Fruit fly (Drosophila melanogaster) whole organism, embryonic: ENCODE measurements around the gene mAChR-B.

Experiments used
- CG8478 ChIP-seq: fragments of >200 bp; optimal IDR thresholded peaks from 2 replicates; lab custom pipeline; 2018
- CHES-1-like ChIP-seq: fragments of 200-800 bp; sonication (Bioruptor generic); optimal IDR thresholded peaks from 2 replicates; lab custom pipeline; 2016; ENCODE audit warnings: missing biosample characterization, missing genetic modification characterization
- Chrac-16 ChIP-seq: fragments of 200-800 bp; sonication (Bioruptor generic); optimal IDR thresholded peaks from 3 replicates; lab custom pipeline; 2016; ENCODE audit warnings: missing biosample characterization, missing genetic modification characterization
- Fer1 ChIP-seq: fragments of 200-800 bp; sonication (Bioruptor generic); optimal IDR thresholded peaks from 2 replicates; lab custom pipeline; 2017; ENCODE audit warnings: missing biosample characterization, mild to moderate bottlenecking, missing genetic modification characterization
- Stat92E ChIP-seq, 3 experiments: fragments of >200 bp in 2 of 3; fragments of 200-800 bp in 1 of 3; sonication (Bioruptor generic) in 1 of 3; optimal IDR thresholded peaks; 2 replicates each; lab custom pipeline; 2017 to 2019; ENCODE audit warnings: missing biosample characterization in 3 of 3, missing genetic modification characterization in 3 of 3, mild to moderate bottlenecking in 1 of 3, moderate library complexity in 1 of 3
- dmrt99B ChIP-seq: fragments of 200-800 bp; sonication (Bioruptor generic); optimal IDR thresholded peaks from 2 replicates; lab custom pipeline; 2018; ENCODE audit warnings: missing biosample characterization, mild to moderate bottlenecking, missing genetic modification characterization, moderate library complexity
- emc ChIP-seq: fragments of 200-800 bp; sonication (Bioruptor generic); optimal IDR thresholded peaks from 2 replicates; lab custom pipeline; 2016; ENCODE audit warnings: missing biosample characterization, missing genetic modification characterization
- sc ChIP-seq, 3 experiments: fragments of >200 bp in 2 of 3; fragments of 200-800 bp in 1 of 3; sonication (Bioruptor generic) in 1 of 3; optimal IDR thresholded peaks; 2 replicates in 2 of 3; 3 replicates in 1 of 3; lab custom pipeline; 2017; ENCODE audit warnings: mild to moderate bottlenecking in 1 of 3, missing biosample characterization in 1 of 3, missing genetic modification characterization in 1 of 3, missing genetic modification reagents in 1 of 3
- scrt ChIP-seq: fragments of 200-800 bp; sonication (Bioruptor generic); optimal IDR thresholded peaks from 2 replicates; lab custom pipeline; 2018; ENCODE audit warnings: missing biosample characterization, mild to moderate bottlenecking, missing genetic modification characterization, moderate library complexity
- sob ChIP-seq: fragments of 200-800 bp; sonication (Bioruptor generic); IDR thresholded peaks from 2 replicates; pipeline ENCODE4 v1.3.6; 2022; ENCODE audit warnings: missing biosample characterization, missing genetic modification characterization
- tll ChIP-seq, 2 experiments: fragments of 200-800 bp in 1 of 2; fragments of >200 bp in 1 of 2; sonication (Bioruptor generic) in 1 of 2; optimal IDR thresholded peaks; 2 replicates each; lab custom pipeline; 2017 to 2019; ENCODE audit warnings: missing biosample characterization in 2 of 2, missing genetic modification characterization in 2 of 2, mild to moderate bottlenecking in 1 of 2, moderate library complexity in 1 of 2

DNA sequence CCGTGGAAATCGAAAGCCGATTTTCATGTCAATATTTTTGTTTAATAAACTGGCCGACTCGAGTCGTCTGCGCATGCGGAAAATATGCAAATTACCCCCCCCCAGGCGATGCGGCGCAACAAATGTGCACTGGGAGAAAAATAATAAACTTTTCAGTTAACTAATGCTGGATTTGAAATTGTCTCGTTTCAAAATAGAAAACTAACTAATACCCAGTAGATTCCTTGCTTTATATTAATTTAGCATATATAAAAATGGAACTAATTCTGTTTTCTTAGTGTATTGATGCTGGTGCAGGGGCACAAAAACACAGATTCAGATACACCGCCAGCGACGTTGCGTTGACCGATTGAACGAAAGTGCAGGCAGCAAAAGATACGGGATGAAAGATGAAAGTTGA, 21.2 kb upstream of the mAChR-B start:
- TF ChIP-seq dmrt99B (tag; lab: Kevin White, UChicago) (peak; percentile 41), Chrac-16 (GFP tag; lab: Kevin White, UChicago) (no peak), sc (optimal IDR thresholded peaks at IDR 0.05; lab: Kevin White, UChicago) (no peak), sc (GFP tag; optimal IDR thresholded peaks at IDR 0.05; lab: Kevin White, UChicago) (no peak), sob (GFP tag; lab: Robert Waterston, UW) (no peak), Fer1 (GFP tag; lab: Kevin White, UChicago) (no peak), CG8478 (lab: Kevin White, UChicago) (no peak), scrt (no peak), emc (no peak), tll (GFP tag; optimal IDR thresholded peaks at IDR 0.05; lab: Kevin White, UChicago) (no peak), Stat92E (GFP tag; optimal IDR thresholded peaks at IDR 0.05; lab: Kevin White, UChicago) (no peak), CHES-1-like (GFP tag; lab: Kevin White, UChicago) (no peak)
